Worm (Caenorhabditis elegans) whole organism, young adult: ENCODE measurements around the gene F38B2.4.

Source experiments
- C17E4.6 ChIP-seq: fragments of 200-800 bp; sonication (Bioruptor generic); IDR thresholded peaks from 2 replicates; pipeline ENCODE4 v1.3.6; 2022; ENCODE audit warnings: missing genetic modification reagents, missing genetic modification characterization, missing compliant biosample characterization
- F23B12.7 ChIP-seq: sonication (generic microtip); optimal IDR thresholded peaks from 2 replicates; lab custom pipeline; 2017; ENCODE audit warnings: missing genetic modification characterization, mild to moderate bottlenecking, missing compliant biosample characterization, antibody characterized with exemption, moderate library complexity; ENCODE audit not compliant: insufficient read depth
- F33H1.4 ChIP-seq: fragments of 200-800 bp; sonication (Bioruptor generic); IDR thresholded peaks from 2 replicates; pipeline ENCODE4 v1.3.6; 2022; ENCODE audit warnings: missing genetic modification reagents, missing genetic modification characterization, missing compliant biosample characterization
- F39B2.1 ChIP-seq: fragments of 200-800 bp; sonication (Bioruptor generic); IDR thresholded peaks from 2 replicates; pipeline ENCODE4 v1.3.6; 2022; ENCODE audit warnings: missing genetic modification reagents, missing genetic modification characterization, missing compliant biosample characterization
- F49E8.2 ChIP-seq: sonication (generic microtip); optimal IDR thresholded peaks from 3 replicates; lab custom pipeline; 2017; ENCODE audit warnings: missing genetic modification characterization, mild to moderate bottlenecking, missing compliant biosample characterization, antibody characterized with exemption, moderate library complexity; ENCODE audit not compliant: insufficient read depth
- F57C9.4 ChIP-seq: sonication (generic microtip); optimal IDR thresholded peaks from 2 replicates; lab custom pipeline; 2017; ENCODE audit warnings: mild to moderate bottlenecking, missing genetic modification characterization, missing compliant biosample characterization
- T26A5.8 ChIP-seq: sonication (generic microtip); optimal IDR thresholded peaks from 2 replicates; lab custom pipeline; 2016; ENCODE audit warnings: missing genetic modification characterization, missing compliant biosample characterization
- cebp-1 ChIP-seq, 2 experiments: fragments of 200-800 bp in 1 of 2; sonication (Bioruptor generic) in 1 of 2; sonication (generic microtip) in 1 of 2; IDR thresholded peaks in 1 of 2; optimal IDR thresholded peaks in 1 of 2; 2 replicates each; pipeline versions ENCODE4 v1.3.6 to Lab custom; 2017 to 2022; ENCODE audit warnings: missing compliant biosample characterization in 2 of 2, missing genetic modification characterization in 2 of 2, mild to moderate bottlenecking in 1 of 2, missing genetic modification reagents in 1 of 2, moderate library complexity in 1 of 2
- ceh-79 ChIP-seq: sonication (generic microtip); optimal IDR thresholded peaks from 2 replicates; lab custom pipeline; 2017; ENCODE audit warnings: mild to moderate bottlenecking, missing genetic modification characterization, missing compliant biosample characterization
- dpff-1 ChIP-seq: sonication (generic microtip); optimal IDR thresholded peaks from 2 replicates; lab custom pipeline; 2017; ENCODE audit warnings: mild to moderate bottlenecking, missing genetic modification characterization, missing compliant biosample characterization
- dpl-1 ChIP-seq: fragments of 150-350 bp; optimal IDR thresholded peaks from 2 replicates; lab custom pipeline; 2014; ENCODE audit warnings: missing biosample characterization, missing genetic modification reagents, missing genetic modification characterization
- egl-18 ChIP-seq: fragments of 200-800 bp; sonication (Bioruptor generic); IDR thresholded peaks from 2 replicates; pipeline ENCODE4 v1.3.6; 2022; ENCODE audit warnings: missing genetic modification reagents, missing genetic modification characterization, missing compliant biosample characterization
- fkh-3 ChIP-seq: sonication (generic microtip); optimal IDR thresholded peaks from 2 replicates; lab custom pipeline; 2016; ENCODE audit warnings: mild to moderate bottlenecking, missing genetic modification characterization, missing compliant biosample characterization
- hlh-12 ChIP-seq: sonication (generic microtip); optimal IDR thresholded peaks from 2 replicates; lab custom pipeline; 2016; ENCODE audit warnings: missing genetic modification characterization, missing compliant biosample characterization
- hlh-26 ChIP-seq: fragments of 200-800 bp; sonication (Bioruptor generic); conservative IDR thresholded peaks from 2 replicates; pipeline ENCODE4 v1.3.6; 2022; ENCODE audit warnings: missing genetic modification reagents, missing genetic modification characterization, missing compliant biosample characterization
- hrde-1 ChIP-seq: sonication (generic microtip); optimal IDR thresholded peaks from 2 replicates; lab custom pipeline; 2016; ENCODE audit warnings: missing genetic modification characterization, mild to moderate bottlenecking, missing compliant biosample characterization, moderate library complexity, missing genotype, missing genetic modification reagents, borderline replicate concordance
- hsf-1 ChIP-seq: fragments of 200-800 bp; sonication (Bioruptor generic); IDR thresholded peaks from 2 replicates; pipeline ENCODE4 v1.3.6; 2022; ENCODE audit warnings: missing genetic modification reagents, missing genetic modification characterization, missing compliant biosample characterization
- lag-1 ChIP-seq: fragments of 200-800 bp; sonication (Bioruptor generic); IDR thresholded peaks from 2 replicates; pipeline ENCODE4 v1.3.6; 2022; ENCODE audit warnings: missing genetic modification reagents, missing genetic modification characterization, missing compliant biosample characterization
- let-607 ChIP-seq, 2 experiments: fragments of 200-800 bp in 1 of 2; sonication (Bioruptor generic) in 1 of 2; sonication (generic microtip) in 1 of 2; optimal IDR thresholded peaks; 2 replicates each; lab custom pipeline; 2016 to 2018; ENCODE audit warnings: mild to moderate bottlenecking in 2 of 2, missing compliant biosample characterization in 2 of 2, missing genetic modification characterization in 2 of 2, moderate library complexity in 2 of 2, missing genotype in 1 of 2
- lin-26 ChIP-seq: fragments of 200-800 bp; sonication (Bioruptor generic); IDR thresholded peaks from 2 replicates; pipeline ENCODE4 v1.3.6; 2022; ENCODE audit warnings: missing genetic modification reagents, missing genetic modification characterization, missing compliant biosample characterization
- madf-10 ChIP-seq: sonication (generic microtip); optimal IDR thresholded peaks from 2 replicates; lab custom pipeline; 2016; ENCODE audit warnings: mild to moderate bottlenecking, missing genetic modification characterization, missing compliant biosample characterization
- mcd-1 ChIP-seq: fragments of 200-800 bp; sonication (Bioruptor generic); IDR thresholded peaks from 2 replicates; pipeline ENCODE4 v1.3.6; 2022; ENCODE audit warnings: missing genetic modification reagents, missing genetic modification characterization, missing compliant biosample characterization
- mel-28 ChIP-seq: sonication (generic microtip); optimal IDR thresholded peaks from 2 replicates; lab custom pipeline; 2016; ENCODE audit warnings: borderline replicate concordance, mild to moderate bottlenecking, missing genetic modification characterization, missing compliant biosample characterization
- mes-4 ChIP-seq: sonication (generic microtip); optimal IDR thresholded peaks from 2 replicates; lab custom pipeline; 2016; ENCODE audit warnings: missing genotype, missing genetic modification characterization, missing compliant biosample characterization
- mxl-1 ChIP-seq: sonication (generic microtip); optimal IDR thresholded peaks from 2 replicates; lab custom pipeline; 2016; ENCODE audit warnings: missing genetic modification characterization, missing compliant biosample characterization
- nhr-90 ChIP-seq: sonication (generic microtip); optimal IDR thresholded peaks from 2 replicates; lab custom pipeline; 2016; ENCODE audit warnings: missing genotype, mild to moderate bottlenecking, missing genetic modification characterization, missing compliant biosample characterization
- repo-1 ChIP-seq: sonication (generic microtip); optimal IDR thresholded peaks from 2 replicates; lab custom pipeline; 2017; ENCODE audit warnings: mild to moderate bottlenecking, missing genetic modification characterization, missing compliant biosample characterization
- somi-1 ChIP-seq: fragments of 200-800 bp; sonication (Bioruptor generic); optimal IDR thresholded peaks from 2 replicates; lab custom pipeline; 2018; ENCODE audit warnings: mild to moderate bottlenecking, missing genetic modification characterization, missing compliant biosample characterization
- sptf-2 ChIP-seq: fragments of 200-800 bp; sonication (Bioruptor generic); optimal IDR thresholded peaks from 2 replicates; lab custom pipeline; 2018; ENCODE audit warnings: mild to moderate bottlenecking, missing genetic modification characterization, missing compliant biosample characterization
- unc-130 ChIP-seq: sonication (generic microtip); optimal IDR thresholded peaks from 2 replicates; lab custom pipeline; 2016; ENCODE audit warnings: missing genetic modification reagents, missing genetic modification characterization, missing compliant biosample characterization
- xnd-1 ChIP-seq: sonication (generic microtip); optimal IDR thresholded peaks from 2 replicates; lab custom pipeline; 2016; ENCODE audit warnings: missing genotype, missing genetic modification reagents, missing genetic modification characterization, missing compliant biosample characterization
- ztf-18 ChIP-seq: sonication (generic microtip); optimal IDR thresholded peaks from 2 replicates; lab custom pipeline; 2016; ENCODE audit warnings: missing genotype, mild to moderate bottlenecking, missing genetic modification characterization, missing compliant biosample characterization
- ztf-22 ChIP-seq: fragments of 200-800 bp; sonication (Bioruptor generic); optimal IDR thresholded peaks from 2 replicates; lab custom pipeline; 2018; ENCODE audit warnings: mild to moderate bottlenecking, missing genetic modification characterization, moderate library complexity, missing compliant biosample characterization
- ztf-26 ChIP-seq: sonication (generic microtip); optimal IDR thresholded peaks from 2 replicates; lab custom pipeline; 2017; ENCODE audit warnings: missing genetic modification characterization, missing compliant biosample characterization

The F38B2.4 gene

DNA sequence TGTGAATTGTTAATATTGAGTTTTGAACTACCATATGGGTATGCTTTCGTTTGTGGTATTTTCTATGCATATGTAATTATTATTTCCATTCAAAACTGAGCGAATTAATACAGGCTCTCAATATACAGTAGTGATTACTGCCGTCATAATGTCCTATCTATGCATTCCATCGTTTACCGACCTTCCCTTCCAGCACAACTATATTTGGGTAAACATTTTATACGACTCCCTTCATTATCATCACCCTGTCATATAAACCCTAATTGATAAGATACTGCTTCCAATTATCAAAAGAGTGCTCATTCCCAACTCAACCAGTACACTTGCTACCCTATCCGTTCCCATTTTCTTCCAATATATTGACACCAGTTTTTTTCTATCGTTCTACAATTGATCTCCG, 2.4 kb upstream of the F38B2.4 start:
- TF ChIP-seq dpl-1 (GFP tag; lab: Kevin White, UChicago) = no peak
- TF ChIP-seq C17E4.6 (GFP tag; lab: Robert Waterston, UW) = no peak
- no peak for TF ChIP-seq cebp-1 (GFP tag; IDR thresholded peaks at IDR 0.05; lab: Robert Waterston, UW)
- no peak for TF ChIP-seq cebp-1 (tag; optimal IDR thresholded peaks at IDR 0.05; lab: Kevin White, UChicago)
- no peak for TF ChIP-seq F49E8.2 (tag; lab: Kevin White, UChicago)
- TF ChIP-seq hsf-1 (GFP tag; lab: Robert Waterston, UW) = no peak
- TF ChIP-seq sptf-2 (GFP tag; lab: Kevin White, UChicago) = no peak
- TF ChIP-seq F23B12.7 (tag; lab: Kevin White, UChicago) = no peak
- TF ChIP-seq hlh-26 (GFP tag; lab: Robert Waterston, UW) = no peak
- TF ChIP-seq fkh-3 (tag; lab: Kevin White, UChicago) = no peak
- no peak for TF ChIP-seq ceh-79 (tag; lab: Kevin White, UChicago)
- TF ChIP-seq madf-10 (tag; lab: Kevin White, UChicago) = no peak
- no peak for TF ChIP-seq hlh-12 (tag; lab: Kevin White, UChicago)
- TF ChIP-seq let-607 (tag; optimal IDR thresholded peaks at IDR 0.05; lab: Kevin White, UChicago) = no peak
- TF ChIP-seq somi-1 = no peak

DNA sequence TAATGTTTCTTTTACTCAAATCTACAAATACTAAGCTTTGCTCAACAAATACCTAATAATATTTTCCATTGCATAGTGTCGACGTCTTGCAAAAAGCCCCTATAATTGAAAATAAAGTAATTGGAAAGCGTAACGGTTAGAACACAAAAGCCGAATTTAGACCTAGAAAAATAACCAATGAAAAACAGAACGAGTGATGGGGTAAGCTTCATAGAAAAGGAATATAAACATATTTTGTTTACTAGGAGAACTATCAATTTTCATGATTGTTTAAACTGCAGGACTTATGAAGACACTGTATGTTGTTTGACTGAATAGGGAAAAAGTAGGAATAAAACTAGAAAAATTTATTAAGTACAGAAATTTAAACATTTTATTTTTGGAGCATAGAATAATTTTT, 1.3 kb downstream of the F38B2.4 start, which contains the start of gene F38B2.3:
F38B2.3 (minus strand) TSS at position 101 of the 400 bp plus-strand sequence.
- no peak for TF ChIP-seq mcd-1 (GFP tag; lab: Robert Waterston, UW)
- TF ChIP-seq madf-10 (tag; lab: Kevin White, UChicago) = no peak
- no peak for TF ChIP-seq lin-26 (GFP tag; lab: Robert Waterston, UW)
- no peak for TF ChIP-seq egl-18
- TF ChIP-seq F57C9.4 (tag; lab: Kevin White, UChicago) = no peak
- TF ChIP-seq, all 124 proteins: peak for 0

DNA sequence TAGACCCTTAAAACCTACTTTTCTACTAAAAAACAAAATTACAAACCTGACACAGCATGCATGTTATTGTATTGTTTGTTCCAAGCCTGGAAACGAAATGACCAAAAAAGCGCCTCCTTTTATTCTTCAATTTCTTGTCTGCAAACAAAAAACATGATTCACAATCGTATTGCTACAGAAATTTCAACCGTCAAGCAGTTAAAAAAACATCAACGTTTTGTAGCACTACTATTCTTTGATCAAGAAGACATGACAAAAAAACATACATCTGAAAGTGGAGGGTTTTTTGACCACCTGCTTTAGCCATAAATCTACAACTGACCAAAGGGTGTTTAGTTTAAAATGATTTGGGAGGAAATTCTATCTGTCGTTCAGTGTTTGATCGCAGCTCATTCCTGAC, 6.4 kb downstream of the F38B2.4 start, which contains the start of gene F38B2.6:
F38B2.6 (minus strand) TSS at position 101 of the 400 bp plus-strand sequence.
- TF ChIP-seq F39B2.1 (GFP tag; lab: Robert Waterston, UW) (no peak), lag-1 (GFP tag; lab: Robert Waterston, UW) (no peak), T26A5.8 (tag; lab: Kevin White, UChicago) (no peak), mes-4 (no peak), unc-130 (GFP tag; lab: Kevin White, UChicago) (no peak), hrde-1 (tag; lab: Kevin White, UChicago) (no peak), repo-1 (tag; lab: Kevin White, UChicago) (no peak), F33H1.4 (GFP tag; lab: Robert Waterston, UW) (no peak), F23B12.7 (tag; lab: Kevin White, UChicago) (no peak)
- TF ChIP-seq, all 124 proteins: peak for 0

DNA sequence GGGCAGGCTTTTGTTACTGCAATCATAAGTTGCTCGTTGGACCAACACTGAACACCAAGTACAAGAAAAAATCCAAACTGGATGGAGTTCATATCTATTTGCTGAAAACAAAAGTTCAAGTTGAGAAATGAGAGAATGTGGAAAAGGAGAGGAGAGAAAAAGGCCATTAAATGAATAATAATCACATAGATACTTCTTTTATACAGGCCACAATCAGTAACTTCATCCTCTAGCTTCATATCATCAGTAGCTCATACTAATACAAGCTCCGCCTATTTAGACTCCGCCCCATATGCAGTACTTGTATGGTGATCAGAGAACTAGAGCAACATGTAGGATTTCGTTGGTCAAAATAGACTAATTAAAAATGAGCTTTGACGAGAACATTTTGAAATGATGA, 8.2 kb downstream of the F38B2.4 start, which contains the start of gene F38B2.2:
F38B2.2 (minus strand) TSS at position 101 of the 400 bp plus-strand sequence.
- TF ChIP-seq ztf-18 (tag; lab: Kevin White, UChicago) = no peak
- no peak for TF ChIP-seq C17E4.6 (GFP tag; lab: Robert Waterston, UW)
- TF ChIP-seq nhr-90 (tag; lab: Kevin White, UChicago) = no peak
- TF ChIP-seq egl-18 = no peak
- no peak for TF ChIP-seq dpff-1 (tag; lab: Kevin White, UChicago)
- no peak for TF ChIP-seq ztf-22
- no peak for TF ChIP-seq fkh-3 (tag; lab: Kevin White, UChicago)
- no peak for TF ChIP-seq F57C9.4 (tag; lab: Kevin White, UChicago)
- no peak for TF ChIP-seq mel-28
- no peak for TF ChIP-seq ztf-26 (tag; lab: Kevin White, UChicago)
- no peak for TF ChIP-seq xnd-1
- no peak for TF ChIP-seq mxl-1
